Fruit fly (Drosophila melanogaster) whole organism, embryonic: ENCODE results near the gene CG14839.
A peak's percentile ranks its signal among the peaks of the same experiment; 100 is the strongest.

ENCODE experiments used
- CG10267 ChIP-seq: fragments of 200-800 bp; sonication (Bioruptor generic); optimal IDR thresholded peaks from 2 replicates; lab custom pipeline; 2018; ENCODE audit warnings: missing biosample characterization, mild to moderate bottlenecking, missing genetic modification characterization, moderate library complexity
- CG10274 ChIP-seq: fragments of 200-800 bp; sonication (Bioruptor generic); optimal IDR thresholded peaks from 3 replicates; lab custom pipeline; 2017; ENCODE audit warnings: missing biosample characterization, mild to moderate bottlenecking, missing genetic modification characterization
- CG12299 ChIP-seq: fragments of 200-800 bp; sonication (Bioruptor generic); optimal IDR thresholded peaks from 2 replicates; lab custom pipeline; 2018; ENCODE audit warnings: missing biosample characterization, mild to moderate bottlenecking, missing genetic modification characterization
- CG12769 ChIP-seq: fragments of 200-800 bp; sonication (Bioruptor generic); optimal IDR thresholded peaks from 2 replicates; lab custom pipeline; 2019; ENCODE audit warnings: missing biosample characterization, mild to moderate bottlenecking, missing genetic modification characterization, moderate library complexity
- CG13123 ChIP-seq: fragments of 200-800 bp; sonication (Bioruptor generic); optimal IDR thresholded peaks from 2 replicates; lab custom pipeline; 2016; ENCODE audit warnings: missing biosample characterization, missing genetic modification characterization
- CG15514 ChIP-seq: fragments of 200-800 bp; sonication (Bioruptor generic); optimal IDR thresholded peaks from 3 replicates; lab custom pipeline; 2017; ENCODE audit warnings: missing biosample characterization, missing genetic modification characterization, mild to moderate bottlenecking, moderate library complexity, missing genetic modification reagents
- CG17359 ChIP-seq: fragments of 200-800 bp; sonication (Bioruptor generic); optimal IDR thresholded peaks from 3 replicates; lab custom pipeline; 2018; ENCODE audit warnings: missing biosample characterization, mild to moderate bottlenecking, missing genetic modification characterization, moderate library complexity
- CG17385 ChIP-seq: fragments of 200-800 bp; sonication (Bioruptor generic); optimal IDR thresholded peaks from 3 replicates; lab custom pipeline; 2018; ENCODE audit warnings: missing biosample characterization, mild to moderate bottlenecking, missing genetic modification characterization
- CG2116 ChIP-seq: fragments of 200-800 bp; sonication (Bioruptor generic); optimal IDR thresholded peaks from 3 replicates; lab custom pipeline; 2018; ENCODE audit warnings: missing biosample characterization, mild to moderate bottlenecking, missing genetic modification characterization
- CG2889 ChIP-seq: fragments of 200-800 bp; sonication (Bioruptor generic); IDR thresholded peaks from 3 replicates; pipeline ENCODE4 v1.3.6; 2022; ENCODE audit warnings: missing biosample characterization, missing genetic modification characterization
- CG30431 ChIP-seq: fragments of 200-800 bp; sonication (Bioruptor generic); optimal IDR thresholded peaks from 2 replicates; lab custom pipeline; 2017; ENCODE audit warnings: missing biosample characterization, missing genetic modification characterization
- CG4730 ChIP-seq: fragments of 200-800 bp; sonication (Bioruptor generic); IDR thresholded peaks from 2 replicates; pipeline ENCODE4 v1.3.6; 2022; ENCODE audit warnings: missing biosample characterization, missing genetic modification characterization
- CG6175 ChIP-seq: fragments of 200-800 bp; sonication (Bioruptor generic); IDR thresholded peaks from 3 replicates; pipeline ENCODE4 v1.3.6; 2022; ENCODE audit warnings: missing biosample characterization, missing genetic modification characterization
- CG6689 ChIP-seq: fragments of 200-800 bp; sonication (Bioruptor generic); IDR thresholded peaks from 2 replicates; pipeline ENCODE4 v1.3.6; 2022; ENCODE audit warnings: missing biosample characterization, missing genetic modification characterization
- CG7839 ChIP-seq: fragments of 200-800 bp; sonication (Bioruptor generic); optimal IDR thresholded peaks from 3 replicates; lab custom pipeline; 2018; ENCODE audit warnings: missing biosample characterization, mild to moderate bottlenecking, missing genetic modification characterization, moderate library complexity
- CG7928 ChIP-seq: fragments of 200-800 bp; sonication (Bioruptor generic); optimal IDR thresholded peaks from 2 replicates; lab custom pipeline; 2017; ENCODE audit warnings: missing biosample characterization, mild to moderate bottlenecking, missing genetic modification characterization
- CG7963 ChIP-seq: fragments of 200-800 bp; sonication (Bioruptor generic); IDR thresholded peaks from 3 replicates; pipeline ENCODE4 v1.3.6; 2022; ENCODE audit warnings: missing biosample characterization, missing genetic modification characterization; ENCODE audit not compliant: partially characterized antibody
- CG8924 ChIP-seq: fragments of 200-800 bp; optimal IDR thresholded peaks from 3 replicates; lab custom pipeline; 2019; ENCODE audit warnings: missing biosample characterization, mild to moderate bottlenecking, missing genetic modification characterization, moderate library complexity
- CHES-1-like ChIP-seq: fragments of 200-800 bp; sonication (Bioruptor generic); optimal IDR thresholded peaks from 2 replicates; lab custom pipeline; 2016; ENCODE audit warnings: missing biosample characterization, missing genetic modification characterization
- Dbx ChIP-seq: fragments of 200-800 bp; sonication (Bioruptor generic); IDR thresholded peaks from 3 replicates; pipeline ENCODE4 v1.3.6; 2022; ENCODE audit warnings: missing biosample characterization, missing genetic modification characterization
- Drgx ChIP-seq: fragments of 200-800 bp; sonication (Bioruptor generic); IDR thresholded peaks from 2 replicates; pipeline ENCODE4 v1.3.6; 2022; ENCODE audit warnings: missing biosample characterization, missing genetic modification characterization
- Fer2 ChIP-seq: fragments of 200-800 bp; sonication (Bioruptor generic); optimal IDR thresholded peaks from 2 replicates; lab custom pipeline; 2018; ENCODE audit warnings: missing biosample characterization, mild to moderate bottlenecking, missing genetic modification characterization, moderate library complexity
- Fer3 ChIP-seq: fragments of 200-800 bp; sonication (Bioruptor generic); optimal IDR thresholded peaks from 2 replicates; lab custom pipeline; 2018; ENCODE audit warnings: missing biosample characterization, mild to moderate bottlenecking, missing genetic modification characterization, moderate library complexity
- MBD-R2 ChIP-seq: fragments of 200-800 bp; sonication (Bioruptor generic); IDR thresholded peaks from 2 replicates; pipeline ENCODE4 v1.3.6; 2022; ENCODE audit warnings: missing biosample characterization, missing genetic modification characterization
- NK7.1 ChIP-seq: fragments of 200-800 bp; sonication (Bioruptor generic); optimal IDR thresholded peaks from 3 replicates; lab custom pipeline; 2016; ENCODE audit warnings: missing biosample characterization, missing genetic modification characterization
- Nf-YB ChIP-seq: fragments of 200-800 bp; sonication (Bioruptor generic); optimal IDR thresholded peaks from 3 replicates; lab custom pipeline; 2019; ENCODE audit warnings: missing biosample characterization, mild to moderate bottlenecking, missing genetic modification characterization, moderate library complexity
- Oaz ChIP-seq: fragments of 200-800 bp; sonication (Bioruptor generic); IDR thresholded peaks from 2 replicates; pipeline ENCODE4 v1.3.6; 2022; ENCODE audit warnings: missing biosample characterization, missing genetic modification characterization
- Oli ChIP-seq: fragments of 200-800 bp; sonication (Bioruptor generic); optimal IDR thresholded peaks from 2 replicates; lab custom pipeline; 2018; ENCODE audit warnings: missing biosample characterization, mild to moderate bottlenecking, missing genetic modification characterization, moderate library complexity
- Trl ChIP-seq, 3 experiments: fragments of >200 bp in 2 of 3; fragments of 200-800 bp in 1 of 3; sonication (Bioruptor generic) in 1 of 3; optimal IDR thresholded peaks; 2 replicates in 1 of 3; 3 replicates in 2 of 3; lab custom pipeline; 2016 to 2017; ENCODE audit warnings: missing biosample characterization in 1 of 3, missing genetic modification characterization in 1 of 3
- Xbp1 ChIP-seq: fragments of 200-800 bp; sonication (Bioruptor generic); optimal IDR thresholded peaks from 3 replicates; lab custom pipeline; 2016; ENCODE audit warnings: missing biosample characterization, mild to moderate bottlenecking, missing genetic modification characterization
- abd-A ChIP-seq: fragments of 200-800 bp; sonication (Bioruptor generic); optimal IDR thresholded peaks from 3 replicates; lab custom pipeline; 2019; ENCODE audit warnings: missing biosample characterization, mild to moderate bottlenecking, missing genetic modification characterization, moderate library complexity
- aop ChIP-seq: fragments of 200-800 bp; sonication (Bioruptor generic); IDR thresholded peaks from 2 replicates; pipeline ENCODE4 v1.3.6; 2022; ENCODE audit warnings: missing biosample characterization, missing genetic modification characterization
- disco-r ChIP-seq: fragments of 200-800 bp; sonication (Bioruptor generic); optimal IDR thresholded peaks from 2 replicates; lab custom pipeline; 2016; ENCODE audit warnings: missing biosample characterization, missing genetic modification characterization
- dm ChIP-seq: fragments of 200-800 bp; sonication (Bioruptor generic); optimal IDR thresholded peaks from 3 replicates; lab custom pipeline; 2016; ENCODE audit warnings: missing biosample characterization, missing genetic modification characterization
- fd3F ChIP-seq: fragments of 200-800 bp; sonication (Bioruptor generic); optimal IDR thresholded peaks from 2 replicates; lab custom pipeline; 2018; ENCODE audit warnings: missing biosample characterization, mild to moderate bottlenecking, missing genetic modification characterization, moderate library complexity
- gcm ChIP-seq: fragments of 200-800 bp; sonication (Bioruptor generic); optimal IDR thresholded peaks from 2 replicates; lab custom pipeline; 2019; ENCODE audit warnings: missing biosample characterization, mild to moderate bottlenecking, missing genetic modification characterization, moderate library complexity
- gfzf ChIP-seq: fragments of 200-800 bp; sonication (Bioruptor generic); optimal IDR thresholded peaks from 2 replicates; lab custom pipeline; 2016; ENCODE audit warnings: missing biosample characterization, mild to moderate bottlenecking, missing genetic modification characterization, moderate library complexity
- jumu ChIP-seq: fragments of 200-800 bp; sonication (Bioruptor generic); optimal IDR thresholded peaks from 3 replicates; lab custom pipeline; 2016; ENCODE audit warnings: missing biosample characterization, missing genetic modification characterization
- kah ChIP-seq: fragments of 200-800 bp; sonication (Bioruptor generic); optimal IDR thresholded peaks from 2 replicates; lab custom pipeline; 2018; ENCODE audit warnings: missing biosample characterization, mild to moderate bottlenecking, missing genetic modification characterization
- lab ChIP-seq: fragments of 200-800 bp; sonication (Bioruptor generic); optimal IDR thresholded peaks from 3 replicates; lab custom pipeline; 2017; ENCODE audit warnings: missing biosample characterization, missing genetic modification characterization, mild to moderate bottlenecking, moderate library complexity, missing genetic modification reagents
- nmo ChIP-seq: fragments of 200-800 bp; sonication (Bioruptor generic); optimal IDR thresholded peaks from 2 replicates; lab custom pipeline; 2018; ENCODE audit warnings: missing biosample characterization, mild to moderate bottlenecking, missing genetic modification characterization, moderate library complexity
- oc ChIP-seq: fragments of 200-800 bp; sonication (Bioruptor generic); optimal IDR thresholded peaks from 2 replicates; lab custom pipeline; 2018; ENCODE audit warnings: missing biosample characterization, mild to moderate bottlenecking, missing genetic modification characterization, moderate library complexity
- sens ChIP-seq: fragments of 200-800 bp; sonication (Bioruptor generic); peaks from one replicate; lab custom pipeline; 2016; ENCODE audit warnings: missing biosample characterization, missing genetic modification characterization
- slbo ChIP-seq: fragments of 200-800 bp; sonication (Bioruptor generic); IDR thresholded peaks from 2 replicates; pipeline ENCODE4 v1.3.6; 2022; ENCODE audit warnings: missing biosample characterization, missing genetic modification characterization
- toy ChIP-seq: fragments of 200-800 bp; sonication (Bioruptor generic); IDR thresholded peaks from 2 replicates; pipeline ENCODE4 v1.3.6; 2022; ENCODE audit warnings: missing biosample characterization, missing genetic modification characterization
- unc-4 ChIP-seq: fragments of 200-800 bp; sonication (Bioruptor generic); IDR thresholded peaks from 2 replicates; pipeline ENCODE4 v1.3.6; 2022; ENCODE audit warnings: missing biosample characterization, missing genetic modification characterization; ENCODE audit not compliant: partially characterized antibody

The CG14839 gene

dm6 chr3R:14279311-14279998 lies 17.3 kb downstream of the CG14839 start (continued):
- TF ChIP-seq CG2889 (GFP tag; lab: Robert Waterston, UW) (no peak), lab (GFP tag; lab: Kevin White, UChicago) (peak; percentile 60), CG7963 (GFP tag; lab: Robert Waterston, UW) (no peak), CG8924 (peak; percentile 27), aop (GFP tag; lab: Robert Waterston, UW) (no peak), nmo (peak; percentile 14), Oaz (GFP tag; lab: Robert Waterston, UW) (no peak), CG4730 (GFP tag; lab: Robert Waterston, UW) (no peak), CG7839 (tag; lab: Kevin White, UChicago) (peak; percentile 60), Dbx (no peak), CG13123 (GFP tag; lab: Kevin White, UChicago) (no peak), fd3F (no peak), Xbp1 (GFP tag; lab: Kevin White, UChicago) (peak; percentile 2), Oli (tag; lab: Kevin White, UChicago) (peak; percentile 22), Nf-YB (no peak), NK7.1 (no peak), CG10267 (tag; lab: Kevin White, UChicago) (peak; percentile 22), Fer3 (no peak), Fer2 (no peak), slbo (GFP tag; lab: Robert Waterston, UW) (peak; percentile 29; the same call in 1 of the 2 replicates), gcm (no peak)

DNA sequence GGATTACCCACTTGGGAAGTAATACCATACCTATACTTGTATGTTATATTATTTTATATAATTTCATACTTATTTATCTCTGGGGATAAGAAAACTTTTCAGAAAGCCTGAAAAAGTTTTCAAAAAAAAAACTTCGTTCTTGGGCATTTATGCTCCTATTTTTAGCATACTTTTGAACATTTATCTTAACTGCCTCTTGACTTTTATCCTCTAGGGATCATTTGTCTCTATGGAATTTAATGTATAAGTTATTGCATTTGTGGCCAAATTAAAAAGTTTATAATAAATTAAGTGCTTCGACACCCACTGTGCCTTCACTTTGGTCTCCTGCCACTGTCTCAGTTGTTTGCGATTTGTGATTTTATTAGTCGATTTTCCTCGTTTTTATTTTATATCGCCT lies 18.1 kb downstream of the CG14839 start:
- TF ChIP-seq gfzf (GFP tag; lab: Kevin White, UChicago) (no peak), sens (peak; percentile 33), CG13123 (GFP tag; lab: Kevin White, UChicago) (no peak), Drgx (GFP tag; lab: Robert Waterston, UW) (peak; percentile 50), CG15514 (GFP tag; lab: Kevin White, UChicago) (no peak), kah (no peak)

DNA sequence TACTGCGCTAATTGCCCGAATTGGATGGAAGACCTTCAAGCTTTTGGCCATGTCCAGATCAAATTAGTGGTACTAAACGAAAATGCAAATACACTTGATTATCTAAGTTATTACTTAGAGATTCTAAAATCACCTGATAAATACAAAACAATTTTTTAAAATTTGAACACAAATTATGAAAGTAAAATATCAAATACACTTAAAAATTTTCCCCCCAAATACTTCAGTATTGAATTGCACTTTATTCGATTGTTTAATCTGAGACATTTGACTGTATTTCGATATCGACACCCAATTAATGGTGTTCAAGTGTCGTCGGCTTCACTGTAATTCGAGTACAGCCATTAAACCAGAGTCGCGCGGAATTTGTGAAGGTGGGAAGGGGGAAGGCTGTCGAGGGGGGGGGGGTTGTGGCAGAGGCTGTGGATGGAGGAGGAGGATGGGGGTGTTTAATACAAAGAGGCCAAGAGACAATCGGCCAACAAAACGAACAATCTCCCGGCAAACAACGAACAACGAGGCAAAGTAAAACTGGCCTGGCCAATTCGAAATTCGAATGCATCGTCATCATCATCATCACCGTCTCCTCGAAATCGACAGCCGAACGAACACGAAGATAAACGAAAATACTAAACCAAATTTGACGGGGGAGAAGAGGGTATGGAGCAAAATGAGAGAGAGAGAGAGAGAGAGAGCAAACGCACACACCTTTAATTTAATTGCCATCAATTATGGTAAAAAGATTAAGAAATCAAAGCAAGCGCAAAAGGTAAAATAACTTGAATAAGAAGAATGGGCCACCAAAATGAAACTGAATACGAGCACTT lies 20.2 kb downstream of the CG14839 start:
- no peak for TF ChIP-seq dm (GFP tag; lab: Kevin White, UChicago)
- TF ChIP-seq CG10274 (GFP tag; lab: Kevin White, UChicago): no peak
- TF ChIP-seq CG30431: no peak
- 0 out of 3 replicates have a peak, but pooled peaks have one; percentile 22 for TF ChIP-seq CG6175 (GFP tag; lab: Robert Waterston, UW)
- TF ChIP-seq disco-r (GFP tag; lab: Kevin White, UChicago): no peak
- no peak for TF ChIP-seq CHES-1-like (GFP tag; lab: Kevin White, UChicago)
- TF ChIP-seq CG12769 (tag; lab: Kevin White, UChicago): peak; percentile 33
- TF ChIP-seq CG12299: no peak
- peak; percentile 63 for TF ChIP-seq abd-A
- TF ChIP-seq CG17385 (GFP tag; lab: Kevin White, UChicago): peak; percentile 40
- no peak for TF ChIP-seq CG2116
- TF ChIP-seq unc-4 (GFP tag; lab: Robert Waterston, UW): no peak
- TF ChIP-seq MBD-R2 (GFP tag; lab: Robert Waterston, UW): no peak
- TF ChIP-seq oc (tag; lab: Kevin White, UChicago): peak; percentile 51
- no peak for TF ChIP-seq CG17359
- no peak for TF ChIP-seq CG6689 (GFP tag; lab: Robert Waterston, UW)
- no peak for TF ChIP-seq jumu (GFP tag; lab: Kevin White, UChicago)
- TF ChIP-seq Trl (optimal IDR thresholded peaks at IDR 0.05; lab: Kevin White, UChicago): peak; percentile 63 to 83
- TF ChIP-seq Trl (GFP tag; optimal IDR thresholded peaks at IDR 0.05; lab: Kevin White, UChicago): no peak
- TF ChIP-seq slbo (GFP tag; lab: Robert Waterston, UW): 0 out of 2 replicates have a peak, but pooled peaks have one; percentile 10
- no peak for TF ChIP-seq toy (GFP tag; lab: Robert Waterston, UW)
- no peak for TF ChIP-seq CG7928 (GFP tag; lab: Kevin White, UChicago)
